Fruit fly (Drosophila melanogaster) whole organism, embryonic: ENCODE measurements around the gene Pde11.

ENCODE experiments used
- ATbp ChIP-seq: fragments of 200-800 bp; sonication (Bioruptor generic); optimal IDR thresholded peaks from 2 replicates; lab custom pipeline; 2017; ENCODE audit warnings: missing biosample characterization, mild to moderate bottlenecking, missing genetic modification characterization, missing genetic modification reagents
- Aef1 ChIP-seq: fragments of 200-800 bp; sonication (Bioruptor generic); IDR thresholded peaks from 3 replicates; pipeline ENCODE4 v1.3.6; 2022; ENCODE audit warnings: missing biosample characterization, missing genetic modification characterization
- Atf3 ChIP-seq: fragments of 200-800 bp; sonication (Bioruptor generic); optimal IDR thresholded peaks from 3 replicates; lab custom pipeline; 2016; ENCODE audit warnings: missing biosample characterization, missing genetic modification characterization
- Awh ChIP-seq: fragments of 200-800 bp; sonication (Bioruptor generic); IDR thresholded peaks from 2 replicates; pipeline ENCODE4, ENCODE4 v1.3.6; 2022; ENCODE audit warnings: missing biosample characterization, missing genetic modification characterization
- Bteb2 ChIP-seq: fragments of 200-800 bp; sonication (Bioruptor generic); optimal IDR thresholded peaks from 2 replicates; lab custom pipeline; 2016; ENCODE audit warnings: missing biosample characterization, missing genetic modification characterization
- CG10209 ChIP-seq: fragments of 200-800 bp; sonication (Bioruptor generic); optimal IDR thresholded peaks from 3 replicates; lab custom pipeline; 2017; ENCODE audit warnings: missing biosample characterization, mild to moderate bottlenecking, missing genetic modification characterization, missing genetic modification reagents
- CG12071 ChIP-seq: fragments of 200-800 bp; sonication (Bioruptor generic); optimal IDR thresholded peaks from 3 replicates; lab custom pipeline; 2018; ENCODE audit warnings: missing biosample characterization, mild to moderate bottlenecking, missing genetic modification characterization
- CG1233 ChIP-seq: fragments of 200-800 bp; sonication (Bioruptor generic); optimal IDR thresholded peaks from 4 replicates; lab custom pipeline; 2018; ENCODE audit warnings: missing biosample characterization, mild to moderate bottlenecking, missing genetic modification characterization
- CG12942 ChIP-seq: fragments of 200-800 bp; sonication (Bioruptor generic); optimal IDR thresholded peaks from 3 replicates; lab custom pipeline; 2016; ENCODE audit warnings: missing biosample characterization, missing genetic modification characterization
- CG14710 ChIP-seq: fragments of 200-800 bp; sonication (Bioruptor generic); optimal IDR thresholded peaks from 3 replicates; lab custom pipeline; 2019; ENCODE audit warnings: missing biosample characterization, mild to moderate bottlenecking, missing genetic modification characterization, moderate library complexity
- CG15696 ChIP-seq: fragments of 200-800 bp; sonication (Bioruptor generic); optimal IDR thresholded peaks from 2 replicates; lab custom pipeline; 2019; ENCODE audit warnings: missing biosample characterization, mild to moderate bottlenecking, missing genetic modification characterization, moderate library complexity
- CG17359 ChIP-seq: fragments of 200-800 bp; sonication (Bioruptor generic); optimal IDR thresholded peaks from 3 replicates; lab custom pipeline; 2018; ENCODE audit warnings: missing biosample characterization, mild to moderate bottlenecking, missing genetic modification characterization, moderate library complexity
- CG17829 ChIP-seq: fragments of 200-800 bp; optimal IDR thresholded peaks from 2 replicates; lab custom pipeline; 2019; ENCODE audit warnings: missing biosample characterization, mild to moderate bottlenecking, missing genetic modification characterization, moderate library complexity
- CG2202 ChIP-seq: fragments of 200-800 bp; sonication (Bioruptor generic); optimal IDR thresholded peaks from 2 replicates; lab custom pipeline; 2018; ENCODE audit warnings: missing biosample characterization, mild to moderate bottlenecking, missing genetic modification characterization
- CG31365 ChIP-seq: fragments of 200-800 bp; sonication (Bioruptor generic); optimal IDR thresholded peaks from 2 replicates; lab custom pipeline; 2018; ENCODE audit warnings: missing biosample characterization, mild to moderate bottlenecking, missing genetic modification characterization
- CG3407 ChIP-seq: fragments of 200-800 bp; sonication (Bioruptor generic); optimal IDR thresholded peaks from 2 replicates; lab custom pipeline; 2018; ENCODE audit warnings: missing biosample characterization, mild to moderate bottlenecking, missing genetic modification characterization
- CG4707 ChIP-seq: fragments of 200-800 bp; sonication (Bioruptor generic); optimal IDR thresholded peaks from 2 replicates; lab custom pipeline; 2018; ENCODE audit warnings: missing biosample characterization, mild to moderate bottlenecking, missing genetic modification characterization, moderate library complexity
- CG5180 ChIP-seq: fragments of 200-800 bp; sonication (Bioruptor generic); optimal IDR thresholded peaks from 3 replicates; lab custom pipeline; 2017; ENCODE audit warnings: missing biosample characterization, missing genetic modification characterization, mild to moderate bottlenecking, moderate library complexity, missing genetic modification reagents
- CG8944 ChIP-seq: fragments of 200-800 bp; sonication (Bioruptor generic); optimal IDR thresholded peaks from 3 replicates; lab custom pipeline; 2016; ENCODE audit warnings: missing biosample characterization, missing genetic modification characterization
- HHEX ChIP-seq: fragments of 200-800 bp; sonication (Bioruptor generic); optimal IDR thresholded peaks from 3 replicates; lab custom pipeline; 2017; ENCODE audit warnings: missing biosample characterization, mild to moderate bottlenecking, missing genetic modification characterization, missing genetic modification reagents
- HLH3B ChIP-seq: fragments of 200-800 bp; sonication (Bioruptor generic); IDR thresholded peaks from 2 replicates; pipeline ENCODE4 v1.3.6; 2022; ENCODE audit warnings: missing biosample characterization, missing genetic modification characterization
- Hr78 ChIP-seq, 2 experiments: fragments of 200-800 bp in 1 of 2; fragments of >200 bp in 1 of 2; sonication (Bioruptor generic) in 1 of 2; optimal IDR thresholded peaks; 2 replicates each; lab custom pipeline; 2017 to 2019; ENCODE audit warnings: missing biosample characterization in 2 of 2, missing genetic modification characterization in 2 of 2, mild to moderate bottlenecking in 1 of 2, moderate library complexity in 1 of 2
- Lhr ChIP-seq: fragments of 200-800 bp; sonication (Bioruptor generic); optimal IDR thresholded peaks from 3 replicates; lab custom pipeline; 2017; ENCODE audit warnings: mild to moderate bottlenecking, missing biosample characterization, missing genetic modification reagents, missing genetic modification characterization
- MBD-R2 ChIP-seq: fragments of 200-800 bp; sonication (Bioruptor generic); IDR thresholded peaks from 2 replicates; pipeline ENCODE4 v1.3.6; 2022; ENCODE audit warnings: missing biosample characterization, missing genetic modification characterization
- Meics ChIP-seq: fragments of 200-800 bp; sonication (Bioruptor generic); optimal IDR thresholded peaks from 2 replicates; lab custom pipeline; 2017; ENCODE audit warnings: missing biosample characterization, mild to moderate bottlenecking, missing genetic modification characterization
- Optix ChIP-seq: fragments of 200-800 bp; sonication (Bioruptor generic); IDR thresholded peaks from 3 replicates; pipeline ENCODE4 v1.3.6; 2022; ENCODE audit warnings: missing biosample characterization, missing genetic modification characterization
- Sry-β ChIP-seq: fragments of 200-800 bp; sonication (Bioruptor generic); optimal IDR thresholded peaks from 2 replicates; lab custom pipeline; 2018; ENCODE audit warnings: missing biosample characterization, mild to moderate bottlenecking, missing genetic modification characterization, moderate library complexity
- Xrp1 ChIP-seq: fragments of 200-800 bp; sonication (Bioruptor generic); IDR thresholded peaks from 2 replicates; pipeline ENCODE4 v1.3.6; 2022; ENCODE audit warnings: missing biosample characterization, missing genetic modification characterization
- ara ChIP-seq: fragments of 200-800 bp; sonication (Bioruptor generic); IDR thresholded peaks from 2 replicates; pipeline ENCODE4 v1.3.6; 2022; ENCODE audit warnings: missing biosample characterization, missing genetic modification characterization
- bab2 ChIP-seq: fragments of 200-800 bp; sonication (Bioruptor generic); optimal IDR thresholded peaks from 2 replicates; lab custom pipeline; 2016; ENCODE audit warnings: missing biosample characterization, missing genetic modification characterization
- bowl ChIP-seq: fragments of 200-800 bp; sonication (Bioruptor generic); IDR thresholded peaks from 2 replicates; pipeline ENCODE4 v1.3.6; 2022; ENCODE audit warnings: missing biosample characterization, missing genetic modification characterization
- bsh ChIP-seq, 2 experiments: fragments of 200-800 bp; sonication (Bioruptor generic); optimal IDR thresholded peaks; 2 replicates each; lab custom pipeline; 2017 to 2018; ENCODE audit warnings: mild to moderate bottlenecking in 2 of 2, missing biosample characterization in 2 of 2, missing genetic modification characterization in 2 of 2, moderate library complexity in 1 of 2
- chif ChIP-seq, 2 experiments: fragments of 200-800 bp; sonication (Bioruptor generic); optimal IDR thresholded peaks; 3 replicates each; lab custom pipeline; 2016; ENCODE audit warnings: missing biosample characterization in 2 of 2, missing genetic modification characterization in 2 of 2
- chinmo ChIP-seq: fragments of 200-800 bp; sonication (Bioruptor generic); IDR thresholded peaks from 4 replicates; pipeline ENCODE4 v1.3.6; 2022; ENCODE audit warnings: missing biosample characterization, missing genetic modification characterization; ENCODE audit not compliant: partially characterized antibody
- ci ChIP-seq: fragments of 200-800 bp; sonication (Bioruptor generic); IDR thresholded peaks from 3 replicates; pipeline ENCODE4 v1.3.6; 2022; ENCODE audit warnings: missing biosample characterization, missing genetic modification characterization
- gce ChIP-seq: fragments of 200-800 bp; sonication (Bioruptor generic); IDR thresholded peaks from 3 replicates; pipeline ENCODE4 v1.3.6; 2022; ENCODE audit warnings: missing biosample characterization, missing genetic modification characterization
- gcm ChIP-seq: fragments of 200-800 bp; sonication (Bioruptor generic); optimal IDR thresholded peaks from 2 replicates; lab custom pipeline; 2019; ENCODE audit warnings: missing biosample characterization, mild to moderate bottlenecking, missing genetic modification characterization, moderate library complexity
- gsb ChIP-seq: fragments of 200-800 bp; sonication (Bioruptor generic); IDR thresholded peaks from 2 replicates; pipeline ENCODE4 v1.3.6; 2022; ENCODE audit warnings: missing biosample characterization, missing genetic modification characterization
- gsb-n ChIP-seq: fragments of 200-800 bp; sonication (Bioruptor generic); optimal IDR thresholded peaks from 3 replicates; lab custom pipeline; 2018; ENCODE audit warnings: missing biosample characterization, mild to moderate bottlenecking, missing genetic modification characterization
- odd ChIP-seq: fragments of 200-800 bp; sonication (Bioruptor generic); optimal IDR thresholded peaks from 2 replicates; lab custom pipeline; 2017; ENCODE audit warnings: missing biosample characterization, mild to moderate bottlenecking, missing genetic modification characterization
- org-1 ChIP-seq: fragments of 200-800 bp; sonication (Bioruptor generic); optimal IDR thresholded peaks from 2 replicates; lab custom pipeline; 2017; ENCODE audit warnings: missing biosample characterization, missing genetic modification characterization
- sc ChIP-seq, 3 experiments: fragments of >200 bp in 2 of 3; fragments of 200-800 bp in 1 of 3; sonication (Bioruptor generic) in 1 of 3; optimal IDR thresholded peaks; 2 replicates in 2 of 3; 3 replicates in 1 of 3; lab custom pipeline; 2017; ENCODE audit warnings: mild to moderate bottlenecking in 1 of 3, missing biosample characterization in 1 of 3, missing genetic modification characterization in 1 of 3, missing genetic modification reagents in 1 of 3
- sens ChIP-seq: fragments of 200-800 bp; sonication (Bioruptor generic); peaks from one replicate; lab custom pipeline; 2016; ENCODE audit warnings: missing biosample characterization, missing genetic modification characterization
- stc ChIP-seq: fragments of 200-800 bp; sonication (Bioruptor generic); IDR thresholded peaks from 2 replicates; pipeline ENCODE4 v1.3.6; 2022; ENCODE audit warnings: missing biosample characterization, missing genetic modification characterization
- zen ChIP-seq: fragments of 200-800 bp; sonication (Bioruptor generic); optimal IDR thresholded peaks from 3 replicates; lab custom pipeline; 2018; ENCODE audit warnings: missing biosample characterization, mild to moderate bottlenecking, missing genetic modification characterization, moderate library complexity

Pde11 gene

dm6 chr2L:18496834-18497233, 93.3 kb downstream of the Pde11 start (continued):
- TF ChIP-seq ara (GFP tag; lab: Robert Waterston, UW) (0 out of 2 replicates have a peak, but pooled peaks have one; percentile 29), CG12942 (GFP tag; lab: Kevin White, UChicago) (no peak), HHEX (GFP tag; lab: Kevin White, UChicago) (peak; percentile 2), CG17359 (tag; lab: Kevin White, UChicago) (peak; percentile 53), Atf3 (GFP tag; lab: Kevin White, UChicago) (no peak), Xrp1 (GFP tag; lab: Robert Waterston, UW) (peak; percentile 67), Awh (GFP tag; lab: Robert Waterston, UW) (peak; percentile 28; the same call in 1 of the 2 replicates), Bteb2 (GFP tag; lab: Kevin White, UChicago) (no peak), chinmo (GFP tag; lab: Robert Waterston, UW) (no peak), Meics (GFP tag; lab: Kevin White, UChicago) (no peak), Hr78 (GFP tag; optimal IDR thresholded peaks at IDR 0.05; lab: Kevin White, UChicago) (peak in 1 of 2 experiments; percentile 13), CG12071 (GFP tag; lab: Kevin White, UChicago) (peak; percentile 29), ATbp (GFP tag; lab: Kevin White, UChicago) (peak; percentile 84), org-1 (GFP tag; lab: Kevin White, UChicago) (peak; percentile 23), Optix (no peak), CG14710 (tag; lab: Kevin White, UChicago) (peak; percentile 17), CG4707 (GFP tag; lab: Kevin White, UChicago) (peak; percentile 45), CG10209 (GFP tag; lab: Kevin White, UChicago) (peak; percentile 17), gsb-n (tag; lab: Kevin White, UChicago) (peak; percentile 34), sc (optimal IDR thresholded peaks at IDR 0.05; lab: Kevin White, UChicago) (no peak), sc (GFP tag; optimal IDR thresholded peaks at IDR 0.05; lab: Kevin White, UChicago) (peak; percentile 26), CG8944 (GFP tag; lab: Kevin White, UChicago) (no peak), Lhr (GFP tag; lab: Kevin White, UChicago) (no peak), CG5180 (GFP tag; lab: Kevin White, UChicago) (peak; percentile 26), chif (GFP tag; optimal IDR thresholded peaks at IDR 0.05; lab: Kevin White, UChicago) (peak in 1 of 2 experiments; percentile 6), bab2 (GFP tag; lab: Kevin White, UChicago) (peak; percentile 11), CG1233 (GFP tag; lab: Kevin White, UChicago) (peak; percentile 18), Aef1 (GFP tag; lab: Robert Waterston, UW) (no peak), sens (GFP tag; lab: Kevin White, UChicago) (peak; percentile 17), ci (GFP tag; lab: Robert Waterston, UW) (peak; percentile 66; the same call in 2 of the 3 replicates), HLH3B (GFP tag; lab: Robert Waterston, UW) (peak; percentile 25; the same call in 1 of the 2 replicates), CG15696 (tag; lab: Kevin White, UChicago) (peak; percentile 51), bowl (GFP tag; lab: Robert Waterston, UW) (no peak), Sry-β (GFP tag; lab: Kevin White, UChicago) (peak; percentile 19), CG31365 (tag; lab: Kevin White, UChicago) (peak; percentile 8), CG3407 (GFP tag; lab: Kevin White, UChicago) (peak; percentile 54), stc (0 out of 2 replicates have a peak, but pooled peaks have one; percentile 36), CG2202 (tag; lab: Kevin White, UChicago) (peak; percentile 49), odd (GFP tag; lab: Kevin White, UChicago) (no peak), MBD-R2 (GFP tag; lab: Robert Waterston, UW) (no peak), gsb (GFP tag; lab: Robert Waterston, UW) (no peak), zen (tag; lab: Kevin White, UChicago) (peak; percentile 38), bsh (GFP tag; optimal IDR thresholded peaks at IDR 0.05; lab: Kevin White, UChicago) (peak in 1 of 2 experiments; percentile 53), CG17829 (tag; lab: Kevin White, UChicago) (no peak), gce (no peak), gcm (GFP tag; lab: Kevin White, UChicago) (peak; percentile 7)
